Fruit fly (Drosophila melanogaster): ENCODE results near the gene Rev1.

Rev1 gene

DNA sequence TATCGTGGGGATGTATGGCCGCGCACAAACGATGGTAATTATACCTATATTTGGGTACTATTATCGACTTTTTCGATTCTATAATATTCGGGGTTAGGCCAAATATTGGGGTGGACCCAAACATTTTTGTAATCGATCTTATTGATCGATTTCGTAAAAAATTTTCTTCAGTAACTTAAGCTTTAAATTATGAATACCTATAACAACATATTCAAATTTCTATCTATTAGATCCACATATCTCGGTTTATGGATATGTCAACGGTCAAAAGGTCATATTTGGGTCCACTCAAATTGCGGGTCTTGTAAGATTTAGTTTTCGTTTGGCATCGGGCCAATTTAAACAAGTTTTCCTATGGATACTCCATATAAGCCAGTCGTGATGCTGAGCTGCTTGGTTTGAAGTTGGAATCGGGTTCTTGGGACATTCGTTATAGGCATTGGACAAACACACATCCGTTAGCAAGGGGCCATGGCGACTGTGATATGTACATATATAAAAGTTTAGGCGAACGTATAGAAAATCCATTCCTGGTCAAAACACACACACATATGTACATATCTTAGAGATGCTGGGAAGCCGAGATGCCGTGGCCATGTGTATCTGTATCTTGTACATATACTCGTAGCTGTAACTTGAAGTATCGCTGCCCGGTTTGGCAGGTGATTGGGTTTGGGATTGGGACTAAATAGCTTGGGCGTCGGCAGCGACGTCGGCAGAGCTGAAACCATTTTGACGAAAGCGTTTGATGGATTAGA, 46.2 kb downstream of the Rev1 start (continued):
- TF ChIP-seq CG16813 (GFP tag; IDR thresholded peaks at IDR 0.05; ENCODE audit: partially characterized antibody) (no peak), Ets97D (GFP tag; optimal IDR thresholded peaks at IDR 0.05) (no peak), Bteb2 (GFP tag; optimal IDR thresholded peaks at IDR 0.05) (peak; percentile 1), ATbp (GFP tag; optimal IDR thresholded peaks at IDR 0.05) (peak; percentile 65), ap (GFP tag; IDR thresholded peaks at IDR 0.05) (0 out of 2 replicates have a peak, but pooled peaks have one; percentile 19), Side (GFP tag; optimal IDR thresholded peaks at IDR 0.05) (no peak), gsb-n (tag; optimal IDR thresholded peaks at IDR 0.05) (peak; percentile 34), CG3281 (GFP tag; optimal IDR thresholded peaks at IDR 0.05) (peak; percentile 76), CG32772 (GFP tag; IDR thresholded peaks at IDR 0.05) (no peak), Dref (GFP tag; IDR thresholded peaks at IDR 0.05) (no peak), pum (GFP tag; optimal IDR thresholded peaks at IDR 0.05) (no peak), z (GFP tag; IDR thresholded peaks at IDR 0.05) (no peak), Max (GFP tag; optimal IDR thresholded peaks at IDR 0.05) (no peak), CG18262 (tag; optimal IDR thresholded peaks at IDR 0.05) (peak; percentile 70), Stat92E (GFP tag; optimal IDR thresholded peaks at IDR 0.05) (no peak), pros (GFP tag; optimal IDR thresholded peaks at IDR 0.05) (no peak), Fer2 (tag; optimal IDR thresholded peaks at IDR 0.05) (peak; percentile 12), her (GFP tag; optimal IDR thresholded peaks at IDR 0.05) (peak; percentile 57), zen2 (GFP tag; IDR thresholded peaks at IDR 0.05; ENCODE audit: partially characterized antibody) (no peak), prd (optimal IDR thresholded peaks at IDR 0.05) (no peak), prd (GFP tag; IDR thresholded peaks at IDR 0.05) (no peak), CG11456 (GFP tag; IDR thresholded peaks at IDR 0.05) (no peak), gce (GFP tag; IDR thresholded peaks at IDR 0.05) (0 out of 3 replicates have a peak, but pooled peaks have one; percentile 32), CG2678 (tag; optimal IDR thresholded peaks at IDR 0.05) (peak; percentile 84), fd64A (GFP tag; optimal IDR thresholded peaks at IDR 0.05) (no peak), Fer1 (GFP tag; optimal IDR thresholded peaks at IDR 0.05) (peak; percentile 72), BtbVII (GFP tag; optimal IDR thresholded peaks at IDR 0.05) (peak; percentile 71), CG10321 (GFP tag; IDR thresholded peaks at IDR 0.05) (no peak), Gsc (GFP tag; IDR thresholded peaks at IDR 0.05) (no peak), ci (GFP tag; IDR thresholded peaks at IDR 0.05) (peak; percentile 60; the same call in 2 of the 3 replicates), Eip74EF (GFP tag; optimal IDR thresholded peaks at IDR 0.05) (no peak), ftz-f1 (GFP tag; optimal IDR thresholded peaks at IDR 0.05) (no peak), kah (GFP tag; optimal IDR thresholded peaks at IDR 0.05) (peak; percentile 46), CG42726 (GFP tag; IDR thresholded peaks at IDR 0.05; ENCODE audit: partially characterized antibody) (no peak), CG7556 (GFP tag; optimal IDR thresholded peaks at IDR 0.05) (peak; percentile 68), Med (GFP tag) (peak; percentile 72), Atf-2 (GFP tag; optimal IDR thresholded peaks at IDR 0.05) (peak; percentile 8), ttk (GFP tag; IDR thresholded peaks at IDR 0.05) (no peak), pzg (GFP tag; optimal IDR thresholded peaks at IDR 0.05) (no peak), sqz (GFP tag; optimal IDR thresholded peaks at IDR 0.05) (peak; percentile 21), Scr (GFP tag; IDR thresholded peaks at IDR 0.05; ENCODE audit: partially characterized antibody) (no peak), E2f1 (GFP tag; IDR thresholded peaks at IDR 0.05) (no peak), so (GFP tag; IDR thresholded peaks at IDR 0.05) (peak; percentile 62; the same call in 1 of the 3 replicates), CG6813 (GFP tag; optimal IDR thresholded peaks at IDR 0.05) (peak; percentile 21), grau (tag; optimal IDR thresholded peaks at IDR 0.05) (peak; percentile 73), Deaf1 (tag; optimal IDR thresholded peaks at IDR 0.05) (no peak), br (optimal IDR thresholded peaks at IDR 0.05) (no peak)
